Worm (Caenorhabditis elegans) whole organism, L3 larva: ENCODE results near the gene W01H2.2.

Experiments
- ZK546.5 ChIP-seq: sonication (generic microtip); optimal IDR thresholded peaks from 2 replicates; lab custom pipeline; 2017; ENCODE audit warnings: missing biosample characterization, missing genetic modification characterization
- ceh-82 ChIP-seq: fragments of 150-350 bp; optimal IDR thresholded peaks from 2 replicates; lab custom pipeline; 2014; ENCODE audit warnings: missing biosample characterization, missing genetic modification characterization
- ceh-9 ChIP-seq: sonication (generic microtip); optimal IDR thresholded peaks from 2 replicates; lab custom pipeline; 2018; ENCODE audit warnings: missing biosample characterization, missing genetic modification characterization
- egl-27 ChIP-seq: sonication (generic microtip); optimal IDR thresholded peaks from 4 replicates; lab custom pipeline; 2017; ENCODE audit warnings: missing biosample characterization, missing genetic modification reagents, missing genetic modification characterization
- elt-1 ChIP-seq: fragments of 150-350 bp; optimal IDR thresholded peaks from 2 replicates; lab custom pipeline; 2014; ENCODE audit warnings: missing biosample characterization, missing genetic modification characterization
- elt-2 ChIP-seq: sonication (generic microtip); optimal IDR thresholded peaks from 2 replicates; lab custom pipeline; 2016; ENCODE audit warnings: missing genetic modification reagents, mild to moderate bottlenecking, missing genetic modification characterization, missing compliant biosample characterization
- fkh-10 ChIP-seq: sonication (generic microtip); optimal IDR thresholded peaks from 2 replicates; lab custom pipeline; 2017; ENCODE audit warnings: missing biosample characterization, missing genetic modification reagents, missing genetic modification characterization
- jun-1 ChIP-seq: fragments of 150-350 bp; optimal IDR thresholded peaks from 2 replicates; lab custom pipeline; 2014; ENCODE audit warnings: missing biosample characterization, missing genetic modification reagents, missing genetic modification characterization
- lin-15B ChIP-seq: fragments of 150-350 bp; optimal IDR thresholded peaks from 2 replicates; lab custom pipeline; 2014; ENCODE audit warnings: missing biosample characterization, missing genetic modification characterization
- nhr-23 ChIP-seq: fragments of 150-350 bp; optimal IDR thresholded peaks from 2 replicates; lab custom pipeline; 2014; ENCODE audit warnings: missing biosample characterization, missing genetic modification reagents, missing genetic modification characterization
- nhr-67 ChIP-seq: fragments of 150-350 bp; optimal IDR thresholded peaks from 2 replicates; lab custom pipeline; 2014; ENCODE audit warnings: missing biosample characterization, missing genetic modification characterization
- ztf-4 ChIP-seq: fragments of 150-350 bp; optimal IDR thresholded peaks from 2 replicates; lab custom pipeline; 2014; ENCODE audit warnings: missing biosample characterization, missing genetic modification characterization

DNA sequence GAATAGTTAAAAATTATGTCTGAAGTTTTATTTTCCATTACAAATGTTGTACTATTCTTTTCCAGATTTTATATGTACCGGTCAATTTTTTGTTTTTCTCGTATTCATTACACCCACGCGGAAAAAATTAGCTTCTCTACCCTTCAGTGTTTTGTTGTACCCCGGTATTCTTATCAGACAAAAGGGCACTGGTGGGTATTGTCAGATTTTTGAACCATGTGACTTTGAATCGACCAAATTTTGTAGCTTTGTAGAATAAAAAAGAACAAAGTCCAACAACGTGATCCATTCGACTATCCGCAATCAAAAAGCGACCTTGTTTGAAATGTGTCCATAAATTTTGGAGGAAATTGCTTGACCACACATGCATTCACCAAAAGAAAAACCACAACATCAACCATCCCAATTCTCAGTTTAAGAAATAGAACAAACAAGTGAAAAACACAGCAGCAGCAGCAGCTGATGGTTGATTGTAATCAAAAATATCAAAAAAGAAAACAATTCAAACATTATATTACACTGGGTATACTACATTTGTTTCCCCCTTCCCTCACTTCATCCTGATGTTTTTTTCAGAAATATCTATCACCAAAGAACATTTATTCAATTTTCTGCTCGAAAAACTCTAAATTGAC is 26.3 kb upstream of the W01H2.2 start:
- TF ChIP-seq elt-2 (tag; lab: Kevin White, UChicago) (peak; percentile 42), lin-15B (no peak), egl-27 (tag; lab: Kevin White, UChicago) (no peak), jun-1 (tag; lab: Kevin White, UChicago) (peak; percentile 58), nhr-23 (tag; lab: Kevin White, UChicago) (no peak), ZK546.5 (tag; lab: Kevin White, UChicago) (no peak), elt-1 (no peak), ztf-4 (no peak), nhr-67 (tag; lab: Kevin White, UChicago) (no peak), ceh-82 (tag; lab: Kevin White, UChicago) (no peak), ceh-9 (tag; lab: Kevin White, UChicago) (no peak), fkh-10 (GFP tag; lab: Kevin White, UChicago) (no peak)
